Fruit fly (Drosophila melanogaster) S2 (cell line): Measurements from ENCODE around the gene CG42269.

Experiments used
- CG8478 ChIP-seq: fragments of >200 bp; optimal IDR thresholded peaks from 2 replicates; lab custom pipeline; 2018
- CTCF ChIP-seq, 2 experiments: fragments of >200 bp; optimal IDR thresholded peaks; 2 replicates each; lab custom pipeline; 2018

DNA sequence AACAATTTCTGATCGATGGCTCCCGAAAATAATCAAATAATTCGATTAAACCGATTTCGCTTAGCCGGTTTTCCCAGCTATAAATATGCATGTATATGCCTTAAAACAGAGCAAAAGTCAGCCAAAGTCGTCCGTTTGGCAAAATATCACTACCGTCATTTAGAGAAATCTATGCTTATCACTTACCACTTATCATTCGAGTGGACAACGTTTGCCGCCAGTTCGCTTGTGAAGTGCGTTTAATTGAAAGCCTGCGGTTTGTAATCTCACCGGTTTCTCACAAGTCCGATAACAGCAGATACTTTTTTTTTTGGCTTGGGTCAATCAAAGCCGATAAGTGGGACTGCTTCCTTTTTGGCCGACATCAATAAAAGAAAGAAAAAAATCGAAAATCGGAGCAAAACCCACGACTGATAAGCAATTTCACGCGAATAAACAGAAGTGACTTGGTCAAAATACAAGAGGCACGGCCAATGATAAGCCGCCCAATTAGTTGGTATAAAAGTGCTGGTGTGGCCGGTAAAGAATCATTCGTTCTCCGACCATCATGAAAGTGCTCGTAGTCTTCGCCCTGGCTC is 15.8 kb upstream of the CG42269 start, which contains the start of gene Jon65Aiii:
- TF ChIP-seq CG8478 (lab: Kevin White, UChicago) (no peak), CTCF (optimal IDR thresholded peaks at IDR 0.05; lab: Kevin White, UChicago) (no peak)
